Worm (Caenorhabditis elegans): ENCODE measurements around the gene ech-8.

ce11 chrIV:10269137-10269933 is 30.4 kb upstream of the ech-8 start, which contains the start of the genes nspd-7 and Y43C5A.2:
- TF ChIP-seq fkh-6 (tag; optimal IDR thresholded peaks at IDR 0.05) (no peak), elt-2 (tag; optimal IDR thresholded peaks at IDR 0.05) (no peak), unc-55 (GFP tag; optimal IDR thresholded peaks at IDR 0.05) (no peak), elt-4 (tag; optimal IDR thresholded peaks at IDR 0.05) (no peak), gmeb-2 (tag; optimal IDR thresholded peaks at IDR 0.05) (no peak), nfya-1 (tag; optimal IDR thresholded peaks at IDR 0.05) (no peak), pha-2 (tag; optimal IDR thresholded peaks at IDR 0.05) (no peak), tbx-2 (tag; optimal IDR thresholded peaks at IDR 0.05) (no peak), ama-1 (optimal IDR thresholded peaks at IDR 0.05) (no peak), tbx-7 (tag; optimal IDR thresholded peaks at IDR 0.05) (no peak)
